Worm (Caenorhabditis elegans) whole organism, L4 larva: ENCODE measurements around the gene B0524.6.

ENCODE experiments used
- F26F4.8 ChIP-seq: fragments of 200-800 bp; sonication (Bioruptor generic); conservative IDR thresholded peaks from 2 replicates; pipeline ENCODE4 v1.3.6; 2022; ENCODE audit warnings: missing genetic modification characterization, missing compliant biosample characterization
- F44E2.7 ChIP-seq: fragments of 200-800 bp; sonication (Bioruptor generic); IDR thresholded peaks from 2 replicates; pipeline ENCODE4 v2.1.2; 2022; ENCODE audit warnings: missing genetic modification characterization, missing compliant biosample characterization
- F49E8.2 ChIP-seq: sonication (generic microtip); optimal IDR thresholded peaks from 2 replicates; lab custom pipeline; 2016; ENCODE audit warnings: missing compliant biosample characterization, mild to moderate bottlenecking, missing genetic modification characterization, borderline replicate concordance
- T20F7.1 ChIP-seq: fragments of 200-800 bp; sonication (Bioruptor generic); optimal IDR thresholded peaks from 2 replicates; lab custom pipeline; 2018; ENCODE audit warnings: mild to moderate bottlenecking, missing genetic modification characterization, missing compliant biosample characterization
- T26A8.4 ChIP-seq: fragments of 200-800 bp; sonication (Bioruptor generic); IDR thresholded peaks from 2 replicates; pipeline ENCODE4 v1.3.6; 2022; ENCODE audit warnings: missing genetic modification characterization, missing compliant biosample characterization
- Y105C5A.15 ChIP-seq: fragments of 200-800 bp; sonication (Bioruptor generic); IDR thresholded peaks from 2 replicates; pipeline ENCODE4 v1.3.6; 2022; ENCODE audit warnings: missing genetic modification characterization, missing compliant biosample characterization
- Y48G9A.11 ChIP-seq: fragments of 200-800 bp; sonication (Bioruptor generic); IDR thresholded peaks from 2 replicates; pipeline ENCODE4 v1.3.6; 2022; ENCODE audit warnings: missing genetic modification reagents, missing genetic modification characterization, missing compliant biosample characterization
- aha-1 ChIP-seq: fragments of 150-350 bp; peaks from one replicate; lab custom pipeline; 2014; ENCODE audit warnings: missing biosample characterization, missing genetic modification characterization
- attf-4 ChIP-seq: sonication (generic microtip); optimal IDR thresholded peaks from 3 replicates; lab custom pipeline; 2017; ENCODE audit warnings: missing biosample characterization, missing genetic modification characterization
- ceh-32 ChIP-seq: sonication (generic microtip); optimal IDR thresholded peaks from 2 replicates; lab custom pipeline; 2016; ENCODE audit warnings: mild to moderate bottlenecking, missing genetic modification characterization, missing compliant biosample characterization; ENCODE audit not compliant: poor library complexity
- ceh-44 ChIP-seq: fragments of 200-800 bp; sonication (Bioruptor generic); IDR thresholded peaks from 2 replicates; pipeline ENCODE4 v1.3.6; 2022; ENCODE audit warnings: missing genetic modification reagents, missing genetic modification characterization, missing compliant biosample characterization
- ceh-82 ChIP-seq: sonication (generic microtip); optimal IDR thresholded peaks from 2 replicates; lab custom pipeline; 2017; ENCODE audit warnings: missing biosample characterization, missing genetic modification characterization
- cey-2 ChIP-seq: sonication (generic microtip); optimal IDR thresholded peaks from 3 replicates; lab custom pipeline; 2017; ENCODE audit warnings: missing genetic modification characterization, mild to moderate bottlenecking, missing compliant biosample characterization, antibody characterized with exemption, borderline replicate concordance; ENCODE audit not compliant: insufficient read depth
- dmd-8 ChIP-seq: fragments of 200-800 bp; sonication (Bioruptor generic); IDR thresholded peaks from 2 replicates; pipeline ENCODE4 v1.3.6; 2022; ENCODE audit warnings: missing genetic modification characterization, missing compliant biosample characterization
- duxl-1 ChIP-seq: sonication (generic microtip); optimal IDR thresholded peaks from 2 replicates; lab custom pipeline; 2016; ENCODE audit warnings: mild to moderate bottlenecking, missing genetic modification characterization, moderate library complexity, missing compliant biosample characterization; ENCODE audit not compliant: poor library complexity
- egl-43 ChIP-seq: fragments of 200-800 bp; sonication (Bioruptor generic); IDR thresholded peaks from 2 replicates; pipeline ENCODE4 v1.3.6; 2022; ENCODE audit warnings: missing genetic modification reagents, missing genetic modification characterization, missing compliant biosample characterization
- fkh-10 ChIP-seq: fragments of 150-350 bp; optimal IDR thresholded peaks from 2 replicates; lab custom pipeline; 2014; ENCODE audit warnings: missing biosample characterization, missing genetic modification reagents, missing genetic modification characterization
- gei-8 ChIP-seq: fragments of 200-800 bp; sonication (Bioruptor generic); optimal IDR thresholded peaks from 2 replicates; lab custom pipeline; 2018; ENCODE audit warnings: mild to moderate bottlenecking, missing genetic modification characterization, missing compliant biosample characterization
- hif-1 ChIP-seq, 2 experiments: sonication (generic microtip); optimal IDR thresholded peaks; 2 replicates each; lab custom pipeline; 2016 to 2017; ENCODE audit warnings: missing compliant biosample characterization in 2 of 2, missing genetic modification characterization in 2 of 2, missing genetic modification reagents in 2 of 2, missing genotype in 2 of 2, mild to moderate bottlenecking in 1 of 2
- hlh-11 ChIP-seq: fragments of 200-800 bp; sonication (Bioruptor generic); optimal IDR thresholded peaks from 2 replicates; lab custom pipeline; 2018; ENCODE audit warnings: mild to moderate bottlenecking, missing genetic modification characterization, missing compliant biosample characterization
- jun-1 ChIP-seq: fragments of 150-350 bp; optimal IDR thresholded peaks from 2 replicates; lab custom pipeline; 2014; ENCODE audit warnings: missing biosample characterization, missing genetic modification reagents, missing genetic modification characterization
- lim-7 ChIP-seq: fragments of 200-800 bp; sonication (Bioruptor generic); IDR thresholded peaks from 2 replicates; pipeline ENCODE4 v1.3.6; 2022; ENCODE audit warnings: missing genetic modification characterization, missing compliant biosample characterization
- lin-15B ChIP-seq: fragments of 150-350 bp; sonication (generic microtip); optimal IDR thresholded peaks from 3 replicates; lab custom pipeline; 2014; ENCODE audit warnings: missing biosample characterization, missing genetic modification characterization
- lin-38 ChIP-seq: fragments of 200-800 bp; sonication (Bioruptor generic); IDR thresholded peaks from 2 replicates; pipeline ENCODE4 v1.3.6; 2022; ENCODE audit warnings: missing genetic modification reagents, missing genetic modification characterization, missing compliant biosample characterization
- lir-3 ChIP-seq: sonication (generic microtip); optimal IDR thresholded peaks from 2 replicates; lab custom pipeline; 2016; ENCODE audit warnings: mild to moderate bottlenecking, missing genetic modification characterization, missing compliant biosample characterization
- madf-9 ChIP-seq: fragments of 200-800 bp; sonication (Bioruptor generic); conservative IDR thresholded peaks from 2 replicates; pipeline ENCODE4 v1.3.6; 2022; ENCODE audit warnings: missing genetic modification reagents, missing genetic modification characterization, missing compliant biosample characterization
- mdl-1 ChIP-seq, 2 experiments: fragments of 150-350 bp in 1 of 2; sonication (generic microtip) in 1 of 2; optimal IDR thresholded peaks; 2 replicates each; lab custom pipeline; 2014 to 2017; ENCODE audit warnings: missing biosample characterization in 2 of 2, missing genetic modification characterization in 2 of 2
- mdt-29 ChIP-seq: fragments of 200-800 bp; sonication (Bioruptor generic); IDR thresholded peaks from 2 replicates; pipeline ENCODE4 v1.3.6; 2022; ENCODE audit warnings: missing genetic modification reagents, missing genetic modification characterization, missing compliant biosample characterization
- mes-2 ChIP-seq: sonication (generic microtip); optimal IDR thresholded peaks from 2 replicates; lab custom pipeline; 2016; ENCODE audit warnings: missing genotype, mild to moderate bottlenecking, missing genetic modification characterization, missing compliant biosample characterization; ENCODE audit not compliant: poor library complexity, severe bottlenecking
- nhr-102 ChIP-seq: sonication (generic microtip); optimal IDR thresholded peaks from 2 replicates; lab custom pipeline; 2016; ENCODE audit warnings: mild to moderate bottlenecking, missing genetic modification characterization, moderate library complexity, missing compliant biosample characterization
- nhr-11 ChIP-seq: fragments of 150-350 bp; optimal IDR thresholded peaks from 2 replicates; lab custom pipeline; 2014; ENCODE audit warnings: missing biosample characterization, missing genetic modification characterization
- nhr-237 ChIP-seq: sonication (generic microtip); optimal IDR thresholded peaks from 2 replicates; lab custom pipeline; 2017; ENCODE audit warnings: missing biosample characterization, missing genetic modification characterization
- nhr-76 ChIP-seq: fragments of 150-350 bp; optimal IDR thresholded peaks from 2 replicates; lab custom pipeline; 2014; ENCODE audit warnings: missing biosample characterization, missing genetic modification characterization
- pha-4 ChIP-seq, 2 experiments: fragments of 150-350 bp in 1 of 2; fragments of 200-800 bp in 1 of 2; sonication (Bioruptor generic) in 1 of 2; IDR thresholded peaks in 1 of 2; optimal IDR thresholded peaks in 1 of 2; 2 replicates each; pipeline versions ENCODE4 v1.3.6 to Lab custom; 2014 to 2022; ENCODE audit warnings: missing genetic modification characterization in 2 of 2, missing genetic modification reagents in 2 of 2, missing biosample characterization in 1 of 2, missing compliant biosample characterization in 1 of 2
- php-3 ChIP-seq: fragments of 200-800 bp; sonication (Bioruptor generic); IDR thresholded peaks from 2 replicates; pipeline ENCODE4 v1.3.6; 2022; ENCODE audit warnings: missing genetic modification reagents, missing genetic modification characterization, missing compliant biosample characterization
- pqm-1 ChIP-seq: sonication (generic microtip); optimal IDR thresholded peaks from 2 replicates; lab custom pipeline; 2017; ENCODE audit warnings: missing biosample characterization, missing genetic modification characterization
- rbr-2 ChIP-seq: sonication (generic microtip); optimal IDR thresholded peaks from 2 replicates; lab custom pipeline; 2016; ENCODE audit warnings: missing genotype, missing genetic modification characterization, missing compliant biosample characterization
- sdz-12 ChIP-seq: fragments of 200-800 bp; sonication (Bioruptor generic); optimal IDR thresholded peaks from 2 replicates; lab custom pipeline; 2018; ENCODE audit warnings: mild to moderate bottlenecking, missing genetic modification characterization, missing compliant biosample characterization
- set-16 ChIP-seq: fragments of 200-800 bp; sonication (Bioruptor generic); IDR thresholded peaks from 2 replicates; pipeline ENCODE4 v1.3.6; 2022; ENCODE audit warnings: missing genetic modification reagents, missing genetic modification characterization, missing compliant biosample characterization
- snpc-1.2 ChIP-seq: fragments of 200-800 bp; sonication (Bioruptor generic); IDR thresholded peaks from 2 replicates; pipeline ENCODE4 v1.3.6; 2022; ENCODE audit warnings: missing genetic modification reagents, missing genetic modification characterization, missing compliant biosample characterization
- snpc-4 ChIP-seq: fragments of 150-350 bp; optimal IDR thresholded peaks from 2 replicates; lab custom pipeline; 2014; ENCODE audit warnings: missing biosample characterization, missing genetic modification characterization
- spr-1 ChIP-seq: sonication (generic microtip); optimal IDR thresholded peaks from 2 replicates; lab custom pipeline; 2016; ENCODE audit warnings: mild to moderate bottlenecking, missing genetic modification characterization, missing compliant biosample characterization
- vab-7 ChIP-seq: fragments of 200-800 bp; sonication (Bioruptor generic); IDR thresholded peaks from 2 replicates; pipeline ENCODE4 v1.3.6; 2022; ENCODE audit warnings: missing genetic modification reagents, missing genetic modification characterization, missing compliant biosample characterization
- zag-1 ChIP-seq: fragments of 150-350 bp; optimal IDR thresholded peaks from 2 replicates; lab custom pipeline; 2014; ENCODE audit warnings: missing biosample characterization, missing genetic modification characterization
- zfp-2 ChIP-seq: sonication (generic microtip); optimal IDR thresholded peaks from 2 replicates; lab custom pipeline; 2016; ENCODE audit warnings: mild to moderate bottlenecking, missing genetic modification characterization, missing compliant biosample characterization

The B0524.6 gene

ce11 chrIII:1926456-1926855 lies 21.0 kb upstream of the B0524.6 start (continued):
- TF ChIP-seq pha-4 (GFP tag; IDR thresholded peaks at IDR 0.05; lab: Robert Waterston, UW) = peak; percentile 95
- TF ChIP-seq pha-4 (tag; optimal IDR thresholded peaks at IDR 0.05; lab: Kevin White, UChicago) = no peak
- peak; percentile 87 for TF ChIP-seq jun-1 (tag; lab: Kevin White, UChicago)
- TF ChIP-seq attf-4 (tag; lab: Kevin White, UChicago) = no peak
- TF ChIP-seq dmd-8 = no peak

ce11 chrIII:1925786-1926185 lies 20.3 kb upstream of the B0524.6 start:
- TF ChIP-seq hif-1 (tag; optimal IDR thresholded peaks at IDR 0.05; lab: Kevin White, UChicago) = no peak
- TF ChIP-seq aha-1 = peak; percentile 91
- peak; percentile 19; the same call in 1 of the 2 replicates for TF ChIP-seq set-16 (GFP tag; lab: Robert Waterston, UW)

ce11 chrIII:1925048-1925537 lies 19.7 kb upstream of the B0524.6 start:
- TF ChIP-seq snpc-1.2 = no peak
- 0 out of 2 replicates have a peak, but pooled peaks have one; percentile 33 for TF ChIP-seq Y105C5A.15
- peak; percentile 73 for TF ChIP-seq duxl-1 (tag; lab: Kevin White, UChicago)
- TF ChIP-seq madf-9 (GFP tag; lab: Robert Waterston, UW) = no peak; the same call in 1 of the 2 replicates
- peak; percentile 65; the same call in 1 of the 2 replicates for TF ChIP-seq vab-7
- peak; percentile 90 for TF ChIP-seq spr-1
- peak; percentile 75 for TF ChIP-seq ceh-32 (tag; lab: Kevin White, UChicago)
- peak; percentile 97 for TF ChIP-seq nhr-102 (tag; lab: Kevin White, UChicago)
- TF ChIP-seq F49E8.2 (tag; lab: Kevin White, UChicago) = no peak
- peak; percentile 100 for TF ChIP-seq aha-1
- TF ChIP-seq pqm-1 = peak; percentile 71
- TF ChIP-seq mdt-29 (GFP tag; lab: Robert Waterston, UW) = peak; percentile 89
- peak; percentile 95 for TF ChIP-seq cey-2 (tag; lab: Kevin White, UChicago)
- peak; percentile 89 for TF ChIP-seq T20F7.1
- TF ChIP-seq lin-38 (GFP tag; lab: Robert Waterston, UW) = peak; percentile 73; the same call in 1 of the 2 replicates
- no peak for TF ChIP-seq lin-15B
- TF ChIP-seq F44E2.7 (GFP tag; lab: Robert Waterston, UW) = no peak
- no peak for TF ChIP-seq dmd-8
- TF ChIP-seq zag-1 (tag; lab: Kevin White, UChicago) = peak; percentile 75
- TF ChIP-seq fkh-10 (GFP tag; lab: Kevin White, UChicago) = peak; percentile 76
- peak; percentile 93 for TF ChIP-seq nhr-11 (tag; lab: Kevin White, UChicago)
- peak; percentile 14 for TF ChIP-seq snpc-4 (tag; lab: Kevin White, UChicago)
- peak; percentile 96 for TF ChIP-seq rbr-2 (tag; lab: Kevin White, UChicago)
- peak; percentile 73 for TF ChIP-seq mes-2
- TF ChIP-seq ceh-82 (tag; lab: Kevin White, UChicago) = no peak
- peak; percentile 89 for TF ChIP-seq nhr-76 (tag; lab: Kevin White, UChicago)
- no peak for TF ChIP-seq F26F4.8 (GFP tag; lab: Robert Waterston, UW)
- peak; percentile 100 for TF ChIP-seq hlh-11 (tag; lab: Kevin White, UChicago)
- TF ChIP-seq php-3 (GFP tag; lab: Robert Waterston, UW) = peak; percentile 94
- TF ChIP-seq egl-43 (GFP tag; lab: Robert Waterston, UW) = peak; percentile 85
- 0 out of 2 replicates have a peak, but pooled peaks have one; percentile 30 for TF ChIP-seq lim-7
- TF ChIP-seq gei-8 (GFP tag; lab: Kevin White, UChicago) = peak; percentile 99
- TF ChIP-seq lir-3 = peak; percentile 50
- TF ChIP-seq pha-4 (GFP tag; IDR thresholded peaks at IDR 0.05; lab: Robert Waterston, UW) = peak; percentile 97
- peak; percentile 71 for TF ChIP-seq pha-4 (tag; optimal IDR thresholded peaks at IDR 0.05; lab: Kevin White, UChicago)
- peak; percentile 73 for TF ChIP-seq nhr-237 (tag; lab: Kevin White, UChicago)
- TF ChIP-seq T26A8.4 (GFP tag; lab: Robert Waterston, UW) = peak; percentile 89
- no peak for TF ChIP-seq Y48G9A.11 (GFP tag; lab: Robert Waterston, UW)
- TF ChIP-seq zfp-2 (tag; lab: Kevin White, UChicago) = peak; percentile 61
- no peak for TF ChIP-seq sdz-12 (GFP tag; lab: Kevin White, UChicago)
- peak; percentile 97 to 98 for TF ChIP-seq mdl-1 (tag; optimal IDR thresholded peaks at IDR 0.05; lab: Kevin White, UChicago)
- no peak for TF ChIP-seq ceh-44
